Worm (Caenorhabditis elegans): Measurements from ENCODE around the gene F55C12.2.

DNA sequence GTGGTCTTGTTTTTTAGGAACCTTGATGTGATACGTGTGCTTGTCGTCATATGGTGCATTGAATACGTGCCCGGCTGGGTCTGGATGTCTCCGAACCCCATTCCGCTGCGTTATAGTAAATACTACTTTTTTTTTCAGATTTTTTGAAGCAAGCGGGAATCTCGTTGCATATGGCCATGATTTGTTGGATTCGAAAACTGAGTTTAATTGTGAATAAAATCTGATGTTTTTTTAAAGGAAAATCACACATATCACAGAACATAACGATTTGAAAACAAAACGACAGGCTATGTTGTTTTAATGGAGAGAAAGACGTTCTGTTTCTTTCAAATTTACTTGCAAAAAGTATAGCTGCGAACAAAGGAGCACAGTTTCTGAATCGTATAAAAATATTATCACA is 31.2 kb upstream of the F55C12.2 start, which contains the start of the genes ZK1248.17 and H41C03.3:
- TF ChIP-seq him-1 (tag; optimal IDR thresholded peaks at IDR 0.05) (no peak), W03F9.2 (tag; optimal IDR thresholded peaks at IDR 0.05) (no peak), dao-5 (tag; optimal IDR thresholded peaks at IDR 0.05) (no peak)

Data from whole organism, L4/young adult.